Fruit fly (Drosophila melanogaster): Measurements from ENCODE around the gene mRpL22.

Gene mRpL22

dm6 chrX:16772882-16773827 is 10.6 kb upstream of the mRpL22 start (continued):
- TF ChIP-seq CG10543 (GFP tag; optimal IDR thresholded peaks at IDR 0.05) (no peak), abd-A (tag; optimal IDR thresholded peaks at IDR 0.05) (no peak), hb (GFP tag; IDR thresholded peaks at IDR 0.05; ENCODE audit: partially characterized antibody) (no peak), Atf6 (GFP tag; IDR thresholded peaks at IDR 0.05) (no peak), Nf-YB (GFP tag; optimal IDR thresholded peaks at IDR 0.05) (no peak), luna (GFP tag; optimal IDR thresholded peaks at IDR 0.05) (no peak), CG4404 (GFP tag; IDR thresholded peaks at IDR 0.05) (peak; percentile 76), CG32772 (GFP tag; IDR thresholded peaks at IDR 0.05) (peak; percentile 64; the same call in 1 of the 2 replicates), CG7987 (GFP tag; optimal IDR thresholded peaks at IDR 0.05) (no peak), CG2120 (GFP tag; optimal IDR thresholded peaks at IDR 0.05) (no peak), E2f2 (GFP tag; IDR thresholded peaks at IDR 0.05) (peak; percentile 41; the same call in 1 of the 2 replicates), Chrac-16 (GFP tag; optimal IDR thresholded peaks at IDR 0.05) (peak; percentile 28), Stat92E (GFP tag; optimal IDR thresholded peaks at IDR 0.05) (no peak), CG12071 (GFP tag; optimal IDR thresholded peaks at IDR 0.05) (peak; percentile 7), sd (tag; optimal IDR thresholded peaks at IDR 0.05) (no peak), CG17359 (tag; optimal IDR thresholded peaks at IDR 0.05) (peak; percentile 53), nom (GFP tag; optimal IDR thresholded peaks at IDR 0.05) (peak; percentile 17), Dad (GFP tag; optimal IDR thresholded peaks at IDR 0.05) (peak; percentile 61), CG15073 (GFP tag; optimal IDR thresholded peaks at IDR 0.05) (no peak), CG2889 (GFP tag; IDR thresholded peaks at IDR 0.05) (no peak), Nf-YA (GFP tag; IDR thresholded peaks at IDR 0.05) (peak; percentile 48; the same call in 1 of the 2 replicates), sug (tag; optimal IDR thresholded peaks at IDR 0.05) (no peak), Nf-YC (tag; optimal IDR thresholded peaks at IDR 0.05) (no peak), caup (GFP tag; optimal IDR thresholded peaks at IDR 0.05; ENCODE audit: severe bottlenecking) (no peak), CG13894 (tag; optimal IDR thresholded peaks at IDR 0.05) (no peak), CG5180 (GFP tag; optimal IDR thresholded peaks at IDR 0.05) (no peak), zfh1 (GFP tag; IDR thresholded peaks at IDR 0.05) (peak; percentile 89), Hr39 (optimal IDR thresholded peaks at IDR 0.05) (no peak), Sin3A (optimal IDR thresholded peaks at IDR 0.05) (no peak), fd96Cb (tag; optimal IDR thresholded peaks at IDR 0.05) (peak; percentile 59), Doc2 (GFP tag; IDR thresholded peaks at IDR 0.05) (no peak), MTF-1 (GFP tag; optimal IDR thresholded peaks at IDR 0.05; ENCODE audit: borderline replicate concordance) (peak; percentile 43), Hsf (GFP tag; optimal IDR thresholded peaks at IDR 0.05) (peak; percentile 33), CG6813 (GFP tag; optimal IDR thresholded peaks at IDR 0.05) (peak; percentile 27), tna (GFP tag; IDR thresholded peaks at IDR 0.05; ENCODE audit: partially characterized antibody) (no peak), CTCF (GFP tag; optimal IDR thresholded peaks at IDR 0.05) (no peak), CG8359 (GFP tag; optimal IDR thresholded peaks at IDR 0.05; ENCODE audit: borderline replicate concordance) (peak; percentile 28), Xrp1 (GFP tag; IDR thresholded peaks at IDR 0.05) (peak; percentile 90), oc (tag; optimal IDR thresholded peaks at IDR 0.05) (no peak), Fer3 (tag; optimal IDR thresholded peaks at IDR 0.05) (peak; percentile 21), hbn (GFP tag; IDR thresholded peaks at IDR 0.05; ENCODE audit: partially characterized antibody) (no peak), gcm (GFP tag; optimal IDR thresholded peaks at IDR 0.05) (peak; percentile 75), tx (GFP tag; optimal IDR thresholded peaks at IDR 0.05) (no peak), CG9609 (GFP tag; optimal IDR thresholded peaks at IDR 0.05) (peak; percentile 79), CG12299 (tag; optimal IDR thresholded peaks at IDR 0.05) (no peak), CG15011 (GFP tag; optimal IDR thresholded peaks at IDR 0.05) (no peak), phol (tag; optimal IDR thresholded peaks at IDR 0.05) (peak; percentile 64), eve (GFP tag; optimal IDR thresholded peaks at IDR 0.05) (peak; percentile 1 to 62)

All from whole organism, embryonic.